Fruit fly (Drosophila melanogaster) whole organism, wandering third instar larva: ENCODE results near the gene bowl.

Experiments used
- Abd-B ChIP-seq: fragments of >200 bp; optimal IDR thresholded peaks from 2 replicates; lab custom pipeline; 2017; ENCODE audit warnings: missing biosample characterization, missing genetic modification characterization
- CG9705 ChIP-seq: fragments of 200-800 bp; sonication (Bioruptor generic); optimal IDR thresholded peaks from 2 replicates; lab custom pipeline; 2018; ENCODE audit warnings: missing biosample characterization, mild to moderate bottlenecking, missing genetic modification characterization
- CrebA ChIP-seq: fragments of 200-800 bp; sonication (Bioruptor generic); optimal IDR thresholded peaks from 2 replicates; lab custom pipeline; 2016; ENCODE audit warnings: missing biosample characterization, mild to moderate bottlenecking, missing genetic modification characterization, borderline replicate concordance
- Dfd ChIP-seq: fragments of >200 bp; optimal IDR thresholded peaks from 2 replicates; lab custom pipeline; 2017; ENCODE audit warnings: missing biosample characterization, missing genetic modification characterization
- Dif ChIP-seq: fragments of 200-275, 200-300 bp; sonication (Bioruptor generic); optimal IDR thresholded peaks from 2 replicates; lab custom pipeline; 2018; ENCODE audit warnings: missing biosample characterization, missing genetic modification characterization; ENCODE audit not compliant: partially characterized antibody
- GATAd ChIP-seq: sonication (Bioruptor generic); optimal IDR thresholded peaks from 2 replicates; lab custom pipeline; 2016; ENCODE audit warnings: missing biosample characterization, missing genetic modification characterization
- HLH106 ChIP-seq: fragments of 200-800 bp; optimal IDR thresholded peaks from 3 replicates; lab custom pipeline; 2019; ENCODE audit warnings: missing biosample characterization, mild to moderate bottlenecking, missing genetic modification characterization, moderate library complexity
- Hnf4 ChIP-seq: fragments of 200-800 bp; sonication (Bioruptor generic); optimal IDR thresholded peaks from 2 replicates; lab custom pipeline; 2016; ENCODE audit warnings: missing biosample characterization, mild to moderate bottlenecking, missing genetic modification characterization
- Hr83 ChIP-seq: fragments of 200-300 bp; sonication (Bioruptor generic); optimal IDR thresholded peaks from 2 replicates; lab custom pipeline; 2016; ENCODE audit warnings: missing biosample characterization, mild to moderate bottlenecking, missing genetic modification characterization, moderate library complexity; ENCODE audit not compliant: poor library complexity, severe bottlenecking
- Jra ChIP-seq: sonication (Bioruptor generic); optimal IDR thresholded peaks from 2 replicates; lab custom pipeline; 2016; ENCODE audit warnings: missing biosample characterization, missing genetic modification characterization
- Myc ChIP-seq: fragments of >200 bp; optimal IDR thresholded peaks from 2 replicates; lab custom pipeline; 2017
- OdsH ChIP-seq: fragments of 200-800 bp; sonication (Bioruptor generic); optimal IDR thresholded peaks from 2 replicates; lab custom pipeline; 2016; ENCODE audit warnings: missing biosample characterization, mild to moderate bottlenecking, missing genetic modification characterization
- Rel ChIP-seq, 2 experiments: fragments of 200-800 bp; sonication (Bioruptor generic) in 1 of 2; optimal IDR thresholded peaks; 2 replicates in 1 of 2; 3 replicates in 1 of 2; lab custom pipeline; 2016 to 2019; ENCODE audit warnings: mild to moderate bottlenecking in 2 of 2, missing biosample characterization in 2 of 2, missing genetic modification characterization in 2 of 2, moderate library complexity in 1 of 2
- Sp1 ChIP-seq: fragments of 200-800 bp; sonication (Bioruptor generic); optimal IDR thresholded peaks from 3 replicates; lab custom pipeline; 2019; ENCODE audit warnings: missing biosample characterization, mild to moderate bottlenecking, missing genetic modification characterization, moderate library complexity
- Vsx2 ChIP-seq: fragments of 200-300, 225-300 bp; sonication (Bioruptor generic); optimal IDR thresholded peaks from 2 replicates; lab custom pipeline; 2018; ENCODE audit warnings: missing biosample characterization, missing genetic modification characterization; ENCODE audit not compliant: partially characterized antibody
- br ChIP-seq: fragments of 200-800 bp; sonication (Bioruptor generic); optimal IDR thresholded peaks from 2 replicates; lab custom pipeline; 2016; ENCODE audit warnings: missing biosample characterization, missing genetic modification characterization
- brk ChIP-seq: fragments of 200-800 bp; sonication (Bioruptor generic); optimal IDR thresholded peaks from 2 replicates; lab custom pipeline; 2016; ENCODE audit warnings: missing biosample characterization, mild to moderate bottlenecking, missing genetic modification characterization
- dl ChIP-seq, 2 experiments: fragments of 175-275, 200-275 bp in 1 of 2; fragments of 200-275 bp in 1 of 2; sonication (Bioruptor generic); optimal IDR thresholded peaks; lab custom pipeline; 2018; ENCODE audit warnings: mild to moderate bottlenecking in 2 of 2, missing biosample characterization in 2 of 2, missing genetic modification characterization in 2 of 2, moderate library complexity in 2 of 2; ENCODE audit not compliant: partially characterized antibody in 2 of 2, insufficient read depth in 1 of 2
- dmrt93B ChIP-seq: fragments of 200-800 bp; sonication (Bioruptor generic); optimal IDR thresholded peaks from 2 replicates; lab custom pipeline; 2018; ENCODE audit warnings: missing biosample characterization, mild to moderate bottlenecking, missing genetic modification characterization
- ey ChIP-seq: fragments of 200-800 bp; sonication (Bioruptor generic); optimal IDR thresholded peaks from 2 replicates; lab custom pipeline; 2016; ENCODE audit warnings: missing biosample characterization, missing genetic modification characterization
- foxo ChIP-seq, 2 experiments: fragments of 200-800 bp; sonication (Bioruptor generic); optimal IDR thresholded peaks; 2 replicates in 1 of 2; 3 replicates in 1 of 2; lab custom pipeline; 2016 to 2017; ENCODE audit warnings: missing biosample characterization in 2 of 2, missing genetic modification characterization in 2 of 2
- fru ChIP-seq: fragments of 200-800 bp; sonication (Bioruptor generic); optimal IDR thresholded peaks from 3 replicates; lab custom pipeline; 2016; ENCODE audit warnings: missing biosample characterization, mild to moderate bottlenecking, missing genetic modification characterization
- h ChIP-seq: fragments of 200-800 bp; sonication (Bioruptor generic); optimal IDR thresholded peaks from 3 replicates; lab custom pipeline; 2016; ENCODE audit warnings: missing biosample characterization, mild to moderate bottlenecking, missing genetic modification characterization
- pan ChIP-seq: fragments of >200 bp; optimal IDR thresholded peaks from 2 replicates; lab custom pipeline; 2017
- psq ChIP-seq: fragments of 200-800 bp; sonication (Bioruptor generic); optimal IDR thresholded peaks from 3 replicates; lab custom pipeline; 2017; ENCODE audit warnings: missing biosample characterization, mild to moderate bottlenecking, missing genetic modification characterization, moderate library complexity
- rgr ChIP-seq: fragments of 200-800 bp; sonication (Bioruptor generic); optimal IDR thresholded peaks from 3 replicates; lab custom pipeline; 2016; ENCODE audit warnings: missing biosample characterization, mild to moderate bottlenecking, missing genetic modification characterization
- sv ChIP-seq: fragments of 200-800 bp; sonication (Bioruptor generic); optimal IDR thresholded peaks from 3 replicates; lab custom pipeline; 2016; ENCODE audit warnings: missing biosample characterization, missing genetic modification characterization
- tai ChIP-seq: sonication (Bioruptor generic); optimal IDR thresholded peaks from 2 replicates; lab custom pipeline; 2016; ENCODE audit warnings: missing biosample characterization, missing genetic modification characterization
- woc ChIP-seq: sonication (Bioruptor generic); optimal IDR thresholded peaks from 2 replicates; lab custom pipeline; 2016; ENCODE audit warnings: missing biosample characterization, mild to moderate bottlenecking, missing genetic modification characterization

The bowl gene

dm6 chr2L:3769718-3770461, 1.6 kb upstream of the bowl start:
- peak; percentile 77 for TF ChIP-seq psq (GFP tag; lab: Kevin White, UChicago)
- TF ChIP-seq OdsH (GFP tag; lab: Kevin White, UChicago), result peak; percentile 66
- peak; percentile 4 for TF ChIP-seq dmrt93B
- no peak for TF ChIP-seq Hr83 (GFP tag; lab: Kevin White, UChicago)
- TF ChIP-seq Abd-B (GFP tag; lab: Kevin White, UChicago), result no peak
- no peak for TF ChIP-seq Rel (GFP tag; optimal IDR thresholded peaks at IDR 0.05; lab: Kevin White, UChicago)
- no peak for TF ChIP-seq Rel (tag; optimal IDR thresholded peaks at IDR 0.05; lab: Kevin White, UChicago)
- TF ChIP-seq Hnf4 (GFP tag; lab: Kevin White, UChicago), result peak; percentile 16
- no peak for TF ChIP-seq CrebA (GFP tag; lab: Kevin White, UChicago)
- peak; percentile 1 for TF ChIP-seq woc (GFP tag; lab: Kevin White, UChicago)
- TF ChIP-seq GATAd (GFP tag; lab: Kevin White, UChicago), result no peak
- TF ChIP-seq fru (GFP tag; lab: Kevin White, UChicago), result peak; percentile 51
- peak; percentile 45 for TF ChIP-seq h
- peak in 1 of 2 experiments; percentile 63 for TF ChIP-seq foxo (GFP tag; optimal IDR thresholded peaks at IDR 0.05; lab: Kevin White, UChicago)
- peak; percentile 52 for TF ChIP-seq rgr (GFP tag; lab: Kevin White, UChicago)
- peak; percentile 65 for TF ChIP-seq HLH106 (tag; lab: Kevin White, UChicago)
- TF ChIP-seq Sp1, result peak; percentile 71

- TF ChIP-seq Dfd (peak; percentile 4), pan (no peak), CrebA (GFP tag; lab: Kevin White, UChicago) (no peak), h (no peak), OdsH (GFP tag; lab: Kevin White, UChicago) (no peak)
These were observed 548 bp downstream of the bowl start for dm6 chr2L:3772068-3772428.

DNA sequence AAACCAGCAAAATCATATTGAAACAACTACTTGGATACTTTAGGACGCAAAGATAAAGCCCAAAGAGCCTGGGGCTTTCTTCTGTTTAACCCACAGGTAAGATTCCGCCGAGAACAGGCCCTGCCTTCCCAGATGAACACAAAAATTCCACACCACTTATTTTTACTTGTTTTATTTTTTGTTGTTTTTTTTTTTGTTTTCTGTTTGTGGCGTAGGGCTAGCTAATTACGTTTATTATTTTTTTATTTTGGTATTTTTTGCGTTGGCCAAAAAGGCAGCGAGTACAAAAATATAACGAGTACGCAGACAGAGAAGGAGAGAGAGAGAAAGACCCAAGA, 1.1 kb downstream of the bowl start:
- TF ChIP-seq brk (GFP tag; lab: Kevin White, UChicago) (peak; percentile 27), GATAd (GFP tag; lab: Kevin White, UChicago) (no peak), Rel (GFP tag; optimal IDR thresholded peaks at IDR 0.05; lab: Kevin White, UChicago) (no peak), Rel (tag; optimal IDR thresholded peaks at IDR 0.05; lab: Kevin White, UChicago) (no peak), CrebA (GFP tag; lab: Kevin White, UChicago) (peak; percentile 74), HLH106 (tag; lab: Kevin White, UChicago) (no peak), woc (GFP tag; lab: Kevin White, UChicago) (no peak), Vsx2 (GFP tag; lab: Kevin White, UChicago) (peak; percentile 85), Myc (lab: Kevin White, UChicago) (no peak), OdsH (GFP tag; lab: Kevin White, UChicago) (no peak)

- TF ChIP-seq Vsx2 (GFP tag; lab: Kevin White, UChicago) (no peak), h (peak; percentile 81), CG9705 (peak; percentile 21), woc (GFP tag; lab: Kevin White, UChicago) (peak; percentile 81), fru (GFP tag; lab: Kevin White, UChicago) (peak; percentile 71), Abd-B (GFP tag; lab: Kevin White, UChicago) (no peak), Rel (GFP tag; optimal IDR thresholded peaks at IDR 0.05; lab: Kevin White, UChicago) (peak; percentile 59), Rel (tag; optimal IDR thresholded peaks at IDR 0.05; lab: Kevin White, UChicago) (peak; percentile 3), HLH106 (tag; lab: Kevin White, UChicago) (peak; percentile 68), OdsH (GFP tag; lab: Kevin White, UChicago) (peak; percentile 76), dmrt93B (peak; percentile 51), rgr (GFP tag; lab: Kevin White, UChicago) (peak; percentile 71), ey (GFP tag; lab: Kevin White, UChicago) (peak; percentile 73), Sp1 (peak; percentile 84), psq (GFP tag; lab: Kevin White, UChicago) (peak; percentile 91), dl (GFP tag; optimal IDR thresholded peaks at IDR 0.05; lab: Kevin White, UChicago; ENCODE audit: insufficient read depth in 1 of 2, partially characterized antibody in 2 of 2) (peak in 1 of 2 experiments; percentile 50), Hr83 (GFP tag; lab: Kevin White, UChicago) (peak; percentile 81), br (GFP tag; lab: Kevin White, UChicago) (peak; percentile 67), Dif (GFP tag; lab: Kevin White, UChicago) (peak; percentile 56), tai (GFP tag; lab: Kevin White, UChicago) (no peak), brk (GFP tag; lab: Kevin White, UChicago) (peak; percentile 42), Hnf4 (GFP tag; lab: Kevin White, UChicago) (no peak), CrebA (GFP tag; lab: Kevin White, UChicago) (no peak), sv (GFP tag; lab: Kevin White, UChicago) (peak; percentile 41), Jra (GFP tag; lab: Kevin White, UChicago) (peak; percentile 19), Dfd (no peak), foxo (GFP tag; optimal IDR thresholded peaks at IDR 0.05; lab: Kevin White, UChicago) (peak in 1 of 2 experiments; percentile 81)
These were observed 1.6 kb downstream of the bowl start for dm6 chr2L:3772937-3773623.
